Fruit fly (Drosophila melanogaster): ENCODE measurements around the gene trp.

trp gene

DNA sequence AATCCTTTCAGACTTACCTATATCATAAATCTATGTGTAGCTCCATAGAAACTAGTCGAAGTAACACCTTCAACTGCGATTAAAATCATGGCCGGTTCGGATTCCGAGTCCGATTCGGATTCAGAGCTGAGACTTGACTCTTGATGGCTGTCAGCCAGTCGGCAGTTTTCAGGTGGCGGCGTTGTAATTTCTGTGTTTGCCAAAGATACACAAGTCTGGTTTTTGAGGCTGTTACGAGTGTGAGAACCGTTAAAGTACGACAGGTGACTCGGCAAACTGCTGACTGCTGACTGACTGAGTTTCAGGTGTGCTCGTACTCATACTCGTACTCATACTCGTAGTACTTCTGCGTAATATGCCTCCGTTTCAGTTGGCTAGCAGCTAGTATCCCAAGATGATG is 28.9 kb downstream of the trp start (continued):
- TF ChIP-seq CG12299 (tag; optimal IDR thresholded peaks at IDR 0.05) (no peak), CG1647 (GFP tag; optimal IDR thresholded peaks at IDR 0.05) (peak; percentile 6), kah (GFP tag; optimal IDR thresholded peaks at IDR 0.05) (no peak), Awh (GFP tag; IDR thresholded peaks at IDR 0.05) (no peak; the same call in 1 of the 2 replicates), CG31224 (GFP tag; IDR thresholded peaks at IDR 0.05) (no peak), bigmax (GFP tag; optimal IDR thresholded peaks at IDR 0.05) (no peak), gfzf (GFP tag; optimal IDR thresholded peaks at IDR 0.05) (no peak), Drgx (GFP tag; IDR thresholded peaks at IDR 0.05) (no peak), Dfd (GFP tag; optimal IDR thresholded peaks at IDR 0.05) (no peak), repo (GFP tag; optimal IDR thresholded peaks at IDR 0.05) (no peak), nerfin-2 (GFP tag; IDR thresholded peaks at IDR 0.05; ENCODE audit: partially characterized antibody) (no peak), YL-1 (GFP tag; optimal IDR thresholded peaks at IDR 0.05) (no peak), eve (GFP tag; optimal IDR thresholded peaks at IDR 0.05) (no peak), Lhr (GFP tag; optimal IDR thresholded peaks at IDR 0.05) (no peak), ro (GFP tag; IDR thresholded peaks at IDR 0.05) (no peak), fru (optimal IDR thresholded peaks at IDR 0.05) (no peak), Med (GFP tag) (peak; percentile 92), Dbx (GFP tag; IDR thresholded peaks at IDR 0.05) (no peak), Sin3A (optimal IDR thresholded peaks at IDR 0.05) (no peak), CG15479 (GFP tag; optimal IDR thresholded peaks at IDR 0.05) (no peak), CG2712 (tag; optimal IDR thresholded peaks at IDR 0.05) (no peak), scrt (GFP tag; optimal IDR thresholded peaks at IDR 0.05) (no peak), CG12071 (GFP tag; optimal IDR thresholded peaks at IDR 0.05) (peak; percentile 59), sima (GFP tag; optimal IDR thresholded peaks at IDR 0.05) (no peak), Gsc (GFP tag; IDR thresholded peaks at IDR 0.05) (no peak), CG9215 (GFP tag; IDR thresholded peaks at IDR 0.05) (no peak), CG12942 (GFP tag; optimal IDR thresholded peaks at IDR 0.05) (no peak), CG31388 (GFP tag; optimal IDR thresholded peaks at IDR 0.05) (no peak), CG10565 (GFP tag; optimal IDR thresholded peaks at IDR 0.05) (no peak), HHEX (GFP tag; optimal IDR thresholded peaks at IDR 0.05) (peak; percentile 39), Rfx (GFP tag; IDR thresholded peaks at IDR 0.05) (peak; percentile 34; the same call in 1 of the 2 replicates), CG3281 (GFP tag; optimal IDR thresholded peaks at IDR 0.05) (peak; percentile 56), CG12659 (GFP tag; optimal IDR thresholded peaks at IDR 0.05) (peak; percentile 26), Kr (GFP tag; optimal IDR thresholded peaks at IDR 0.05) (no peak), gt (GFP tag; IDR thresholded peaks at IDR 0.05) (no peak), lbe (GFP tag; optimal IDR thresholded peaks at IDR 0.05) (no peak), Fer1 (GFP tag; optimal IDR thresholded peaks at IDR 0.05) (peak; percentile 53), Chrac-16 (GFP tag; optimal IDR thresholded peaks at IDR 0.05) (no peak), Hr51 (GFP tag; optimal IDR thresholded peaks at IDR 0.05) (peak in 1 of 2 experiments; percentile 9), sd (tag; optimal IDR thresholded peaks at IDR 0.05) (peak; percentile 9), MESR4 (GFP tag; optimal IDR thresholded peaks at IDR 0.05) (no peak), Atf6 (GFP tag; IDR thresholded peaks at IDR 0.05) (peak; percentile 38; the same call in 1 of the 2 replicates), crc (GFP tag; optimal IDR thresholded peaks at IDR 0.05) (no peak), tup (GFP tag; optimal IDR thresholded peaks at IDR 0.05) (no peak), CG7357 (GFP tag; IDR thresholded peaks at IDR 0.05) (no peak), Dp (GFP tag; optimal IDR thresholded peaks at IDR 0.05) (no peak), lov (optimal IDR thresholded peaks at IDR 0.05) (no peak), lov (GFP tag; IDR thresholded peaks at IDR 0.05) (no peak), ewg (GFP tag; optimal IDR thresholded peaks at IDR 0.05) (no peak), CG16815 (GFP tag; optimal IDR thresholded peaks at IDR 0.05) (no peak), CG2116 (GFP tag; optimal IDR thresholded peaks at IDR 0.05) (peak; percentile 18), unc-4 (GFP tag; IDR thresholded peaks at IDR 0.05; ENCODE audit: partially characterized antibody) (no peak)
